Worm (Caenorhabditis elegans) whole organism, L1 larva: Measurements from ENCODE around the gene fipr-6.

Experiments
- C16A3.4 ChIP-seq: fragments of 150-350 bp; optimal IDR thresholded peaks from 2 replicates; lab custom pipeline; 2014; ENCODE audit warnings: missing biosample characterization, missing genetic modification characterization
- C34B4.2 ChIP-seq: sonication (generic microtip); optimal IDR thresholded peaks from 2 replicates; lab custom pipeline; 2017; ENCODE audit warnings: mild to moderate bottlenecking, missing genetic modification characterization, missing compliant biosample characterization
- Y116A8C.19 ChIP-seq: sonication (generic microtip); optimal IDR thresholded peaks from 2 replicates; lab custom pipeline; 2016; ENCODE audit warnings: missing compliant biosample characterization, missing genetic modification characterization, borderline replicate concordance
- alr-1 ChIP-seq: fragments of 200-800 bp; sonication (Bioruptor generic); optimal IDR thresholded peaks from 2 replicates; lab custom pipeline; 2018; ENCODE audit warnings: borderline replicate concordance, mild to moderate bottlenecking, missing genetic modification characterization, missing compliant biosample characterization
- blmp-1 ChIP-seq: fragments of 150-350 bp; optimal IDR thresholded peaks from 2 replicates; lab custom pipeline; 2014; ENCODE audit warnings: missing biosample characterization, missing genetic modification characterization
- ceh-63 ChIP-seq: fragments of 200-800 bp; sonication (Bioruptor generic); optimal IDR thresholded peaks from 2 replicates; lab custom pipeline; 2018; ENCODE audit warnings: mild to moderate bottlenecking, missing genetic modification characterization, missing compliant biosample characterization
- ceh-8 ChIP-seq: fragments of 200-800 bp; sonication (Bioruptor generic); optimal IDR thresholded peaks from 2 replicates; lab custom pipeline; 2018; ENCODE audit warnings: mild to moderate bottlenecking, missing genetic modification characterization, moderate library complexity, missing compliant biosample characterization
- ceh-82 ChIP-seq, 3 experiments: fragments of 150-350 bp in 1 of 3; sonication (generic microtip) in 2 of 3; optimal IDR thresholded peaks; 2 replicates each; lab custom pipeline; 2014 to 2017; ENCODE audit warnings: missing biosample characterization in 3 of 3, missing genetic modification characterization in 3 of 3
- ceh-88 ChIP-seq: fragments of 200-800 bp; sonication (Bioruptor generic); IDR thresholded peaks from 2 replicates; pipeline ENCODE4 v1.3.6; 2022; ENCODE audit warnings: missing genetic modification characterization, missing compliant biosample characterization
- ceh-90 ChIP-seq: sonication (generic microtip); optimal IDR thresholded peaks from 2 replicates; lab custom pipeline; 2016; ENCODE audit warnings: missing genetic modification characterization, missing compliant biosample characterization
- ces-1 ChIP-seq: fragments of 150-350 bp; optimal IDR thresholded peaks from 2 replicates; lab custom pipeline; 2014; ENCODE audit warnings: missing biosample characterization, missing genetic modification reagents, missing genetic modification characterization
- efl-1 ChIP-seq, 4 experiments: fragments of 150-350 bp; optimal IDR thresholded peaks in 3 of 4; peaks in 1 of 4; 1 replicate in 1 of 4; 2 replicates in 3 of 4; lab custom pipeline; 2014; ENCODE audit warnings: missing biosample characterization in 2 of 4, missing genetic modification characterization in 2 of 4, missing genetic modification reagents in 2 of 4
- elt-2 ChIP-seq: sonication (generic microtip); optimal IDR thresholded peaks from 2 replicates; lab custom pipeline; 2016; ENCODE audit warnings: missing genetic modification characterization, mild to moderate bottlenecking, inconsistent platforms, missing compliant biosample characterization, missing genetic modification reagents
- elt-3 ChIP-seq, 6 experiments: fragments of 150-350 bp in 1 of 6; sonication (generic microtip); optimal IDR thresholded peaks; 2 replicates each; lab custom pipeline; 2017 to 2018; ENCODE audit warnings: missing biosample characterization in 6 of 6, missing genetic modification characterization in 6 of 6, inconsistent platforms in 1 of 6
- fkh-4 ChIP-seq: sonication (generic microtip); optimal IDR thresholded peaks from 2 replicates; lab custom pipeline; 2016; ENCODE audit warnings: missing compliant biosample characterization, missing genetic modification characterization, borderline replicate concordance
- fos-1 ChIP-seq: fragments of 150-350 bp; optimal IDR thresholded peaks from 2 replicates; lab custom pipeline; 2014; ENCODE audit warnings: missing biosample characterization, missing genetic modification characterization
- hpl-2 ChIP-seq: fragments of 150-350 bp; optimal IDR thresholded peaks from 2 replicates; lab custom pipeline; 2014; ENCODE audit warnings: missing biosample characterization, missing genetic modification reagents, missing genetic modification characterization
- isw-1 ChIP-seq: fragments of 200-800 bp; sonication (Bioruptor generic); IDR thresholded peaks from 2 replicates; pipeline ENCODE4 v1.3.6; 2022; ENCODE audit warnings: missing genetic modification characterization, missing compliant biosample characterization
- lin-14 ChIP-seq: fragments of 200-800 bp; sonication (Bioruptor generic); optimal IDR thresholded peaks from 2 replicates; lab custom pipeline; 2018; ENCODE audit warnings: mild to moderate bottlenecking, missing genetic modification characterization, moderate library complexity, missing compliant biosample characterization
- lin-35 ChIP-seq, 2 experiments: fragments of 150-350 bp; optimal IDR thresholded peaks; 2 replicates each; lab custom pipeline; 2014; ENCODE audit warnings: missing biosample characterization in 2 of 2, missing genetic modification characterization in 2 of 2, missing genetic modification reagents in 2 of 2
- lsy-2 ChIP-seq, 2 experiments: fragments of 150-350 bp; optimal IDR thresholded peaks; 2 replicates each; lab custom pipeline; 2014; ENCODE audit warnings: missing biosample characterization in 2 of 2, missing genetic modification characterization in 2 of 2
- nhr-12 ChIP-seq: sonication (generic microtip); optimal IDR thresholded peaks from 2 replicates; lab custom pipeline; 2017; ENCODE audit warnings: missing biosample characterization, missing genetic modification characterization
- nhr-20 ChIP-seq: sonication (generic microtip); optimal IDR thresholded peaks from 2 replicates; lab custom pipeline; 2016; ENCODE audit warnings: mild to moderate bottlenecking, missing genetic modification characterization, missing compliant biosample characterization
- nhr-28 ChIP-seq: fragments of 150-350 bp; optimal IDR thresholded peaks from 2 replicates; lab custom pipeline; 2014; ENCODE audit warnings: missing biosample characterization, missing genetic modification characterization
- nhr-47 ChIP-seq: sonication (generic microtip); optimal IDR thresholded peaks from 2 replicates; lab custom pipeline; 2016; ENCODE audit warnings: mild to moderate bottlenecking, missing genetic modification characterization, moderate library complexity, missing compliant biosample characterization
- nhr-71 ChIP-seq: sonication (generic microtip); optimal IDR thresholded peaks from 2 replicates; lab custom pipeline; 2016; ENCODE audit warnings: mild to moderate bottlenecking, missing genetic modification characterization, moderate library complexity, missing compliant biosample characterization
- nhr-76 ChIP-seq: sonication (generic microtip); optimal IDR thresholded peaks from 2 replicates; lab custom pipeline; 2017; ENCODE audit warnings: missing biosample characterization, missing genetic modification characterization
- nhr-77 ChIP-seq: fragments of 150-350 bp; optimal IDR thresholded peaks from 2 replicates; lab custom pipeline; 2014; ENCODE audit warnings: missing biosample characterization, missing genetic modification characterization
- nhr-85 ChIP-seq: sonication (generic microtip); peaks from one replicate; lab custom pipeline; 2016; ENCODE audit warnings: missing genetic modification characterization, inconsistent platforms, missing compliant biosample characterization
- pag-3 ChIP-seq: sonication (generic microtip); optimal IDR thresholded peaks from 2 replicates; lab custom pipeline; 2017; ENCODE audit warnings: missing genetic modification characterization, mild to moderate bottlenecking, missing compliant biosample characterization, antibody characterized with exemption, borderline replicate concordance; ENCODE audit not compliant: insufficient read depth
- rnt-1 ChIP-seq: sonication (generic microtip); optimal IDR thresholded peaks from 2 replicates; lab custom pipeline; 2016; ENCODE audit warnings: mild to moderate bottlenecking, missing genetic modification characterization, moderate library complexity, missing compliant biosample characterization
- skn-1 ChIP-seq: fragments of 150-350 bp; optimal IDR thresholded peaks from 2 replicates; lab custom pipeline; 2014; ENCODE audit warnings: missing biosample characterization, missing genetic modification characterization
- snpc-4 ChIP-seq: fragments of 150-350 bp; optimal IDR thresholded peaks from 2 replicates; lab custom pipeline; 2014; ENCODE audit warnings: missing biosample characterization, missing genetic modification characterization
- snu-23 ChIP-seq: sonication (generic microtip); optimal IDR thresholded peaks from 2 replicates; lab custom pipeline; 2016; ENCODE audit warnings: missing genetic modification characterization, missing compliant biosample characterization
- sptf-1 ChIP-seq: fragments of 150-350 bp; optimal IDR thresholded peaks from 2 replicates; lab custom pipeline; 2014; ENCODE audit warnings: missing biosample characterization, missing genetic modification characterization
- swsn-7 ChIP-seq: sonication (generic microtip); optimal IDR thresholded peaks from 2 replicates; lab custom pipeline; 2016; ENCODE audit warnings: missing genetic modification characterization, missing compliant biosample characterization
- tbx-2 ChIP-seq: sonication (generic microtip); optimal IDR thresholded peaks from 2 replicates; lab custom pipeline; 2016; ENCODE audit warnings: missing genetic modification characterization, missing compliant biosample characterization
- tlp-1 ChIP-seq: fragments of 150-350 bp; optimal IDR thresholded peaks from 2 replicates; lab custom pipeline; 2014; ENCODE audit warnings: missing biosample characterization, missing genetic modification characterization
- unc-130 ChIP-seq: fragments of 150-350 bp; optimal IDR thresholded peaks from 2 replicates; lab custom pipeline; 2017; ENCODE audit warnings: missing biosample characterization, missing genetic modification characterization, inconsistent platforms
- unc-30 ChIP-seq: sonication (generic microtip); optimal IDR thresholded peaks from 2 replicates; lab custom pipeline; 2017; ENCODE audit warnings: missing biosample characterization, missing genetic modification characterization
- unc-86 ChIP-seq: sonication (generic microtip); optimal IDR thresholded peaks from 2 replicates; lab custom pipeline; 2016; ENCODE audit warnings: missing genetic modification characterization, missing compliant biosample characterization
- vab-15 ChIP-seq: sonication (generic microtip); optimal IDR thresholded peaks from 2 replicates; lab custom pipeline; 2017; ENCODE audit warnings: missing genotype, mild to moderate bottlenecking, missing genetic modification characterization, missing compliant biosample characterization
- zag-1 ChIP-seq: fragments of 150-350 bp; optimal IDR thresholded peaks from 2 replicates; lab custom pipeline; 2014; ENCODE audit warnings: missing biosample characterization, missing genetic modification characterization
- ztf-4 ChIP-seq: fragments of 150-350 bp; optimal IDR thresholded peaks from 2 replicates; lab custom pipeline; 2014; ENCODE audit warnings: missing biosample characterization, missing genetic modification characterization

The fipr-6 gene

DNA sequence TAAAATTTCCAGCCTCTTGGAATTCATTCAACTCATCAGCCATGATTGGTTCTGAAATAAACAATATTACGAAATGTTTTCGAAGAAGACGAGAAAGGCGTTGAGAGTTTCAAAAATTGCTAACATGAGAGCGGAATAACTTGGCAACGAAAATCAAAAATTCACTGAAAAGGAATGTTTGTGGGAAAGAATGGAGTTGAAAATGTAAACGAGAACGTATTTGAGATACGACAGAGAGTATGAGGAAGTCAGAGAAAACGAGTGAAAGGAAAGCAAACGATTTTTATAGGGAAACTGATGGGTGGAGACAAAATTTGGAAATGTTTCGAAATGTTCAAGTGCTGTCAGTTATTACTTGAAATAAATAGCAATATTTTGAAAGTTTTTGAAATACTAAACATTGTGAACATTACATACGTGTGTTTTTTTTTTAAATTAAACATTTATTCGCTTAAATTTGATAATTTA lies 24.0 kb downstream of the fipr-6 start, which contains the start of gene rop-1:
Gene rop-1 (minus strand): TSS at position 51 of the 468 bp plus-strand sequence.
- peak in 1 of 2 experiments; percentile 28 for TF ChIP-seq lin-35 (GFP tag; optimal IDR thresholded peaks at IDR 0.05; lab: Kevin White, UChicago)
- no peak for TF ChIP-seq tbx-2 (tag; lab: Kevin White, UChicago)
- TF ChIP-seq sptf-1 (tag; lab: Kevin White, UChicago): no peak
- peak in 1 of 3 experiments; percentile 3 for TF ChIP-seq ceh-82 (tag; optimal IDR thresholded peaks at IDR 0.05; lab: Kevin White, UChicago)
- no peak for TF ChIP-seq nhr-85 (tag; lab: Kevin White, UChicago)
- peak; percentile 89 for TF ChIP-seq blmp-1
- TF ChIP-seq rnt-1 (tag; lab: Kevin White, UChicago): no peak
- TF ChIP-seq ceh-88 (GFP tag; lab: Robert Waterston, UW): no peak
- peak; percentile 10 for TF ChIP-seq nhr-20
- TF ChIP-seq isw-1: no peak
- TF ChIP-seq unc-130 (tag; lab: Kevin White, UChicago): no peak
- TF ChIP-seq elt-2 (tag; lab: Kevin White, UChicago): peak; percentile 5
- TF ChIP-seq efl-1 (optimal IDR thresholded peaks at IDR 0.05; lab: Kevin White, UChicago): peak in 1 of 2 experiments; percentile 26
- peak in 1 of 2 experiments; percentile 4 for TF ChIP-seq efl-1 (GFP tag; optimal IDR thresholded peaks at IDR 0.05 in 1 of 2; lab: Kevin White, UChicago)
- TF ChIP-seq ztf-4 (tag; lab: Kevin White, UChicago): no peak
- peak; percentile 67 for TF ChIP-seq skn-1 (tag; lab: Kevin White, UChicago)
- peak in 1 of 2 experiments; percentile 52 for TF ChIP-seq lsy-2 (tag; optimal IDR thresholded peaks at IDR 0.05; lab: Kevin White, UChicago)
- no peak for TF ChIP-seq elt-3 (tag; optimal IDR thresholded peaks at IDR 0.05; lab: Kevin White, UChicago)
- TF ChIP-seq lin-14 (GFP tag; lab: Kevin White, UChicago): peak; percentile 35

DNA sequence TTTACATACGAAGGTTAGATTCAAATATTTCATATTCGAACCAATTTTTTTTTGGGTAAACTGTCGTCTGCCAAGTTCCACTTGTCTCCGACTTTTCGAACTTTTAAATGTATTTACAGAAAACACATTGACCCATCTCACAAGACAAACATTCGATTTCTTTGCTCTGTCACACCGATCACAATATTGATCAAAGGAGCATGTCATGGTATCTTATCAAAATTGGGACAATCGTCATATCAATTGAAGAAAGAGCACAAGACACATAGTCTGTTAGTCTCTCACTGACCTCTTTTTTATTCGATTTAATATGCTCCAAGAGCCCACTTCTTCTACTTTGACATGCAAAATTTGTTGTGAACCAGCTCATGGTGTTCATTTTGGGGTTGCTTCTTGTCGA lies 25.0 kb downstream of the fipr-6 start, which contains the start of gene nhr-232:
Gene nhr-232 (plus strand): TSS at position 121 of the 400 bp plus-strand sequence.
- TF ChIP-seq elt-2 (tag; lab: Kevin White, UChicago): peak; percentile 70
- TF ChIP-seq nhr-85 (tag; lab: Kevin White, UChicago): no peak
- no peak for TF ChIP-seq nhr-12
- TF ChIP-seq lin-35 (GFP tag; optimal IDR thresholded peaks at IDR 0.05; lab: Kevin White, UChicago): peak in 1 of 2 experiments; percentile 32
- TF ChIP-seq lin-14 (GFP tag; lab: Kevin White, UChicago): peak; percentile 17
- no peak for TF ChIP-seq efl-1 (optimal IDR thresholded peaks at IDR 0.05; lab: Kevin White, UChicago)
- TF ChIP-seq efl-1 (GFP tag; optimal IDR thresholded peaks at IDR 0.05 in 1 of 2; lab: Kevin White, UChicago): peak in 1 of 2 experiments; percentile 39

DNA sequence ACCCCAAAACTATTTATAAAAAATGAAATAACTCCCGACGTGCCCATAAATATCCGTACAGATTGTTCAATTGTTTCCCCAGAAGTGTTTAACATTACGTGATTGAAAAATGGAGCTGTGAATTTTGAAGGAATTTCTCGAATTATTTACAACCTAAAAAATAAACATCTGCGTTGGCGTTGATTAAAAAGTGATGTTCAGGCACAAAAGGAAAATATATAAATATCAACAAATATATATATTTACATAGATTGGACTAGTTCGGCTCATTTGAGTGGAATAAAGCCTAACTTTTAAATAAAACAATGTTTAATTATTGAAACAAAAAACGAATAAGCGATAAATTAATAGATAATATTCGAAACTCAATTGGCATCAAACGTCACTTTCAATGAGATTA lies 29.4 kb downstream of the fipr-6 start, which contains the start of gene sri-18:
Gene sri-18 (minus strand): TSS at position 101 of the 400 bp plus-strand sequence.
- TF ChIP-seq snu-23 (GFP tag; lab: Kevin White, UChicago) (no peak), hpl-2 (GFP tag; lab: Kevin White, UChicago) (no peak), nhr-76 (tag; lab: Kevin White, UChicago) (no peak), nhr-77 (no peak), C34B4.2 (no peak), ceh-63 (GFP tag; lab: Kevin White, UChicago) (no peak), blmp-1 (no peak), unc-30 (tag; lab: Kevin White, UChicago) (no peak), fos-1 (tag; lab: Kevin White, UChicago) (no peak), snpc-4 (tag; lab: Kevin White, UChicago) (no peak)
- TF ChIP-seq, all 84 proteins: peak for 0

DNA sequence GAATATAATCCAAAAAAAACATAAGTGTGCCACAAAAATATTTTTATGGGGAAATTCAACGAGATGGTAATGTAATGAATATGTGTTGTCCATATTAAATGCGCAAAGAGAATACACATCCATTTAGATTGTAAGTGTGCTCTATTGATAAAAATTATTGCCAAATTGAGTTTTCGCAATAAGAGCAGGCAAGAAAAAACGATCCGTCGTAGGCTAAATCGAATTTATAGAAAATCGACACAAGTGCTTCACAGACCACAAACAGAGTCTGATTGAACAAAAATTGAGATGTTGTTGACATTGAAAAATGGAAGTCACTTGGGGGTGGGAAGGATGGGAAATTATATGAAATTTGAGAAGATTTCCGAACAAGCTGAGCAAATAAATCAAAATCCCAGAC lies 34.0 kb downstream of the fipr-6 start:
- TF ChIP-seq C16A3.4 (tag; lab: Kevin White, UChicago) (no peak), vab-15 (tag; lab: Kevin White, UChicago) (no peak), nhr-47 (peak; percentile 6), nhr-71 (tag; lab: Kevin White, UChicago) (peak; percentile 18), ces-1 (GFP tag; lab: Kevin White, UChicago) (peak; percentile 10), lin-14 (GFP tag; lab: Kevin White, UChicago) (peak; percentile 56)

DNA sequence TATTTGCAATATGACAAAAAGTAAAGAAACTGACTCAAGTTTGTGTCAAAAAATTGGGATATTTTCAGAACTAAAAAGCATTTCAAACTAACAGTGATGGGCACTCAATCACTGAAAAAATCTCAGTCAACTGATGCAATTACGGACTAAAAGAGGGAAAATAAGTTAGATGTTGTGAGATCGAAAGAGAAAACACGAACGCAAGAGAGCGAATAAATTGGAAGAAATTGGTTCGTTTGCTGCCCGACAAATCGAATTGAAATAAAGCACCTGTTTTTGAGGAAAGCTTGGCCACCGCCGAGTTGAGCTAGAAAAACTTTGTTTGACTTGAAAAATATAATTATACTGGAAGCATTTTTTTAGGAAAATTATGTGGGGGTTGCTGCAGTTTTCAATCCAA lies 35.0 kb downstream of the fipr-6 start:
- no peak for TF ChIP-seq pag-3 (tag; lab: Kevin White, UChicago)
- TF ChIP-seq snu-23 (GFP tag; lab: Kevin White, UChicago): no peak
- TF ChIP-seq unc-130 (tag; lab: Kevin White, UChicago): no peak
- no peak for TF ChIP-seq ceh-90 (tag; lab: Kevin White, UChicago)
- no peak for TF ChIP-seq tlp-1 (tag; lab: Kevin White, UChicago)
- TF ChIP-seq swsn-7 (tag; lab: Kevin White, UChicago): no peak
- no peak for TF ChIP-seq ceh-8 (GFP tag; lab: Kevin White, UChicago)
- TF ChIP-seq fkh-4 (tag; lab: Kevin White, UChicago): no peak
- no peak for TF ChIP-seq lin-35 (GFP tag; optimal IDR thresholded peaks at IDR 0.05; lab: Kevin White, UChicago)
- TF ChIP-seq unc-86 (tag; lab: Kevin White, UChicago): no peak
- no peak for TF ChIP-seq alr-1 (tag; lab: Kevin White, UChicago)
- TF ChIP-seq nhr-47: no peak
- TF ChIP-seq nhr-28: no peak
- no peak for TF ChIP-seq Y116A8C.19 (tag; lab: Kevin White, UChicago)
- no peak for TF ChIP-seq zag-1 (tag; lab: Kevin White, UChicago)
